Worm (Caenorhabditis elegans): Measurements from ENCODE around the gene C05E11.6.

The C05E11.6 gene

DNA sequence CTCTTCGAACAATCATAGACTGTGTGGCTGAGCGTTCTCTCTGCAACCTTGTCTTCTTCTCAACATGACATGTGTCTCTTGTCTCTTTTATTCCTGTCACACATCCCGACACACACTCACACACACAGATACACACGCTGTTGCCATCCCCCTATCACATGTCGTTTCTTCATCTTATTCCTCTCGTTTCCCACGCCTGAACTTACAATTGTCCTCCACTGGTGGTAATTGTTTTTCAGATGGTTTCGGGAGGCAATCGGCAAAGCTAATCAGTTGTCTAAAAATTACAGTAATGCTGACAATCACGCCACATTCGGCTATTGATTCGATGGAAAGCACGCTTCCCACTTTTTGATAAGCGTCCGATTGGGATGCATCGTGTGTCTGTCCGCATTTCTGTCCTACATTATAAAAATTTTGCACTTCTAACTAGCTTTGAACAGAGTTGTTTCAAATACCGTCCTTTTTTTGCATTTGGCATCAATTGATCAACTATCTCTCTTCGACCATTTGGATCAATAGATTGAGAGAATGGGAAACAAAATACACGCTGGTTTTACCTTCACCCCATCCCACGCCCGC is 29.7 kb upstream of the C05E11.6 start, which contains the start of gene nhr-35 (continued):
- TF ChIP-seq nhr-43 (tag; optimal IDR thresholded peaks at IDR 0.05; ENCODE audit: poor library complexity, severe bottlenecking) (peak; percentile 93), lin-39 (tag; optimal IDR thresholded peaks at IDR 0.05) (peak; percentile 11), aly-2 (tag; optimal IDR thresholded peaks at IDR 0.05) (no peak), fkh-10 (GFP tag; optimal IDR thresholded peaks at IDR 0.05) (no peak)

ce11 chrX:4534112-4534511 is 27.9 kb upstream of the C05E11.6 start:
- peak; percentile 10 for TF ChIP-seq pha-4 (tag; optimal IDR thresholded peaks at IDR 0.05)
- peak; percentile 56 for TF ChIP-seq elt-2 (tag; optimal IDR thresholded peaks at IDR 0.05)
- no peak for TF ChIP-seq lin-39 (tag; optimal IDR thresholded peaks at IDR 0.05)
- no peak for TF ChIP-seq fkh-2 (tag; optimal IDR thresholded peaks at IDR 0.05)
- no peak for TF ChIP-seq nhr-11 (tag; optimal IDR thresholded peaks at IDR 0.05)
- no peak for TF ChIP-seq nhr-77 (tag; optimal IDR thresholded peaks at IDR 0.05)
- TF ChIP-seq daf-12 (tag; optimal IDR thresholded peaks at IDR 0.05): no peak
- no peak for TF ChIP-seq elt-3 (tag; optimal IDR thresholded peaks at IDR 0.05)
- peak; percentile 73 for TF ChIP-seq pqm-1 (tag; optimal IDR thresholded peaks at IDR 0.05)
- TF ChIP-seq nhr-25 (tag; optimal IDR thresholded peaks at IDR 0.05): no peak

ce11 chrX:4544543-4544942 is 17.4 kb upstream of the C05E11.6 start, which contains the start of gene C07A12.2:
Gene C07A12.2, plus strand, starts transcription at chrX:4544843.
- TF ChIP-seq egl-27 (tag; optimal IDR thresholded peaks at IDR 0.05) (no peak), tbx-2 (tag; optimal IDR thresholded peaks at IDR 0.05) (no peak), nhr-43 (tag; optimal IDR thresholded peaks at IDR 0.05; ENCODE audit: poor library complexity, severe bottlenecking) (no peak), sea-2 (GFP tag; optimal IDR thresholded peaks at IDR 0.05) (no peak), ceh-9 (tag; optimal IDR thresholded peaks at IDR 0.05) (no peak), nfya-1 (tag; optimal IDR thresholded peaks at IDR 0.05; ENCODE audit: insufficient read depth) (no peak), nhr-23 (tag; optimal IDR thresholded peaks at IDR 0.05) (no peak), mdl-1 (tag; optimal IDR thresholded peaks at IDR 0.05) (no peak), nhr-237 (tag; optimal IDR thresholded peaks at IDR 0.05) (no peak), skn-1 (tag; optimal IDR thresholded peaks at IDR 0.05) (no peak)

DNA sequence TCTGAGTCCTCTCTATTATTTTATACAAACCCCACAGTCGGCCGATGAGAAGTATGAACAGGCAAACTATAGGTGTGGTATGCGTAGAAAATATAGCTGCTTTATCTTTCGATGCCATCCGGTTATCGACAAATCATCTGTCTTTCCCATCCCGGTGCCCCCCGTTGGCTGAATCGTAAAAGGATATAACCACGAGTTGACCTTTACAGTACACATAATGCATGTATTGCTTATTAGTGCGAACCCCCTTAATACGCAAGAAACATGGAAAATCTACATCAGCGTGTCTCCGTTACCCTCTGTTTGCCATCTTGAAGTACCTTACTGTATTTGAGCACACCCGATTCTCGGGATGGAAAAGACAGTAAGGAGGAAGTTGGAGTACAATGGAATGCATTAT is 13.0 kb upstream of the C05E11.6 start:
- TF ChIP-seq elt-2 (tag; optimal IDR thresholded peaks at IDR 0.05) (no peak), ama-1 (optimal IDR thresholded peaks at IDR 0.05) (no peak), ceh-82 (tag; optimal IDR thresholded peaks at IDR 0.05) (no peak), ceh-9 (tag; optimal IDR thresholded peaks at IDR 0.05) (no peak), mdl-1 (tag; optimal IDR thresholded peaks at IDR 0.05) (no peak), ztf-4 (tag; optimal IDR thresholded peaks at IDR 0.05) (no peak), snpc-4 (tag; optimal IDR thresholded peaks at IDR 0.05) (no peak), pqm-1 (tag; optimal IDR thresholded peaks at IDR 0.05) (no peak), fos-1 (tag; optimal IDR thresholded peaks at IDR 0.05) (no peak)

ce11 chrX:4549853-4550596 is 11.9 kb upstream of the C05E11.6 start, which contains the start of gene C07A12.18:
Gene C07A12.18, minus strand, starts transcription at chrX:4549903.
- TF ChIP-seq lin-39 (tag; optimal IDR thresholded peaks at IDR 0.05) (no peak), elt-1 (tag; optimal IDR thresholded peaks at IDR 0.05) (peak; percentile 14)

ce11 chrX:4550987-4551386 is 11.0 kb upstream of the C05E11.6 start:
- TF ChIP-seq ZK546.5 (tag; optimal IDR thresholded peaks at IDR 0.05) (no peak), nhr-23 (tag; optimal IDR thresholded peaks at IDR 0.05) (peak; percentile 70), ceh-16 (tag; optimal IDR thresholded peaks at IDR 0.05) (no peak), skn-1 (tag; optimal IDR thresholded peaks at IDR 0.05) (no peak), nhr-25 (tag; optimal IDR thresholded peaks at IDR 0.05) (peak; percentile 59), nfya-1 (tag; optimal IDR thresholded peaks at IDR 0.05; ENCODE audit: insufficient read depth) (no peak), mml-1 (tag; optimal IDR thresholded peaks at IDR 0.05) (no peak), unc-39 (tag; optimal IDR thresholded peaks at IDR 0.05) (no peak)

All from whole organism, L3 larva.